Worm (Caenorhabditis elegans): Measurements from ENCODE around the gene chs-2.

chs-2 gene

ce11 chrII:196685-197084 is at the start of gene chs-2:
Gene chs-2 (plus strand): TSS chrII:196985.
- TF ChIP-seq efl-1 (optimal IDR thresholded peaks at IDR 0.05) (no peak), efl-1 (GFP tag; optimal IDR thresholded peaks at IDR 0.05 in 1 of 2) (peak in 1 of 2 experiments; percentile 52), Y116A8C.19 (tag; optimal IDR thresholded peaks at IDR 0.05; ENCODE audit: borderline replicate concordance) (no peak)

- TF ChIP-seq snpc-4 (tag; optimal IDR thresholded peaks at IDR 0.05): no peak
- no peak for TF ChIP-seq nhr-12 (tag; optimal IDR thresholded peaks at IDR 0.05)
- TF ChIP-seq aha-1 (tag; optimal IDR thresholded peaks at IDR 0.05): no peak
- no peak for TF ChIP-seq mdl-1 (tag; optimal IDR thresholded peaks at IDR 0.05)
- TF ChIP-seq vab-15 (tag; optimal IDR thresholded peaks at IDR 0.05): no peak
- no peak for TF ChIP-seq nhr-19 (GFP tag; conservative IDR thresholded peaks at IDR 0.05)
- TF ChIP-seq Y116A8C.19 (tag; optimal IDR thresholded peaks at IDR 0.05; ENCODE audit: borderline replicate concordance): no peak
- no peak for TF ChIP-seq ztf-11 (tag; optimal IDR thresholded peaks at IDR 0.05)
- no peak for TF ChIP-seq tbx-2 (tag; optimal IDR thresholded peaks at IDR 0.05)
- no peak for TF ChIP-seq ztf-4 (tag; optimal IDR thresholded peaks at IDR 0.05)
- no peak for TF ChIP-seq ets-5 (GFP tag; IDR thresholded peaks at IDR 0.05)
- TF ChIP-seq fkh-8 (tag; optimal IDR thresholded peaks at IDR 0.05): no peak
- TF ChIP-seq nhr-20 (tag; optimal IDR thresholded peaks at IDR 0.05): no peak
- TF ChIP-seq mef-2 (tag; optimal IDR thresholded peaks at IDR 0.05): no peak
- TF ChIP-seq unc-62 (GFP tag; optimal IDR thresholded peaks at IDR 0.05): no peak
- no peak for TF ChIP-seq irx-1 (tag; optimal IDR thresholded peaks at IDR 0.05)
- TF ChIP-seq nhr-47 (tag; optimal IDR thresholded peaks at IDR 0.05): no peak
Measured at ce11 chrII:151495-151894, 45.3 kb upstream of the chs-2 start.

ce11 chrII:152283-152682 is 44.5 kb upstream of the chs-2 start, which contains the start of gene T25D3.3:
Gene T25D3.3 (plus strand): TSS chrII:152583.
- TF ChIP-seq pqm-1 (tag; optimal IDR thresholded peaks at IDR 0.05) (no peak), fos-1 (tag; optimal IDR thresholded peaks at IDR 0.05) (no peak), lin-35 (GFP tag; optimal IDR thresholded peaks at IDR 0.05) (no peak), nhr-28 (tag; optimal IDR thresholded peaks at IDR 0.05) (no peak), nhr-19 (GFP tag; conservative IDR thresholded peaks at IDR 0.05) (no peak), elt-3 (tag; optimal IDR thresholded peaks at IDR 0.05) (no peak), ceh-63 (GFP tag; optimal IDR thresholded peaks at IDR 0.05) (no peak), nhr-85 (tag) (no peak), hlh-17 (GFP tag; optimal IDR thresholded peaks at IDR 0.05; ENCODE audit: borderline replicate concordance) (no peak), F16B12.6 (tag; optimal IDR thresholded peaks at IDR 0.05) (no peak)

- TF ChIP-seq hlh-4 (tag; optimal IDR thresholded peaks at IDR 0.05) (no peak), irx-1 (tag; optimal IDR thresholded peaks at IDR 0.05) (peak; percentile 95), nhr-20 (tag; optimal IDR thresholded peaks at IDR 0.05) (peak; percentile 97), alr-1 (tag; optimal IDR thresholded peaks at IDR 0.05; ENCODE audit: borderline replicate concordance) (no peak), pag-3 (tag; optimal IDR thresholded peaks at IDR 0.05; ENCODE audit: borderline replicate concordance, insufficient read depth) (no peak), nhr-84 (tag; optimal IDR thresholded peaks at IDR 0.05) (no peak), tlp-1 (tag; optimal IDR thresholded peaks at IDR 0.05) (no peak), hpl-2 (GFP tag; optimal IDR thresholded peaks at IDR 0.05) (peak; percentile 33), nhr-90 (tag; optimal IDR thresholded peaks at IDR 0.05; ENCODE audit: poor library complexity) (peak; percentile 98), Y116A8C.19 (tag; optimal IDR thresholded peaks at IDR 0.05; ENCODE audit: borderline replicate concordance) (no peak), ztf-4 (tag; optimal IDR thresholded peaks at IDR 0.05) (peak; percentile 93), sox-4 (tag; optimal IDR thresholded peaks at IDR 0.05) (peak; percentile 84), lin-15B (tag; optimal IDR thresholded peaks at IDR 0.05) (peak; percentile 97), nhr-76 (tag; optimal IDR thresholded peaks at IDR 0.05) (peak; percentile 60), jun-1 (tag; optimal IDR thresholded peaks at IDR 0.05) (peak; percentile 90), sptf-1 (tag; optimal IDR thresholded peaks at IDR 0.05) (no peak), mef-2 (tag; optimal IDR thresholded peaks at IDR 0.05) (peak; percentile 68), ces-1 (GFP tag; optimal IDR thresholded peaks at IDR 0.05) (no peak), efl-3 (GFP tag; optimal IDR thresholded peaks at IDR 0.05) (no peak), lin-35 (GFP tag; optimal IDR thresholded peaks at IDR 0.05) (peak; percentile 95 to 98), skn-1 (tag; optimal IDR thresholded peaks at IDR 0.05) (peak; percentile 90), snpc-4 (tag; optimal IDR thresholded peaks at IDR 0.05) (peak; percentile 79), lin-13 (GFP tag; optimal IDR thresholded peaks at IDR 0.05) (peak; percentile 97), nhr-47 (tag; optimal IDR thresholded peaks at IDR 0.05) (peak; percentile 98), sup-37 (GFP tag; optimal IDR thresholded peaks at IDR 0.05) (peak; percentile 72), nhr-237 (tag; optimal IDR thresholded peaks at IDR 0.05) (peak; percentile 65), nhr-77 (tag; optimal IDR thresholded peaks at IDR 0.05) (peak; percentile 81), elt-2 (tag; optimal IDR thresholded peaks at IDR 0.05) (peak; percentile 81), nhr-19 (GFP tag; conservative IDR thresholded peaks at IDR 0.05) (peak; percentile 95)
Measured at ce11 chrII:155904-156303, 40.9 kb upstream of the chs-2 start, which contains the start of gene mrpl-28. Gene mrpl-28 (minus strand): TSS chrII:156009.

Measured in whole organism, L1 larva.